Worm (Caenorhabditis elegans) whole organism, L1 larva: ENCODE measurements around the gene eri-12.
A peak's percentile ranks its signal among the peaks of the same experiment; 100 is the strongest.

Experiments used
- C04F5.9 ChIP-seq: sonication (generic microtip); optimal IDR thresholded peaks from 2 replicates; lab custom pipeline; 2016; ENCODE audit warnings: missing genetic modification characterization, missing compliant biosample characterization
- C16A3.4 ChIP-seq: fragments of 150-350 bp; optimal IDR thresholded peaks from 2 replicates; lab custom pipeline; 2014; ENCODE audit warnings: missing biosample characterization, missing genetic modification characterization
- Y116A8C.19 ChIP-seq: sonication (generic microtip); optimal IDR thresholded peaks from 2 replicates; lab custom pipeline; 2016; ENCODE audit warnings: missing compliant biosample characterization, missing genetic modification characterization, borderline replicate concordance
- alr-1 ChIP-seq: fragments of 200-800 bp; sonication (Bioruptor generic); optimal IDR thresholded peaks from 2 replicates; lab custom pipeline; 2018; ENCODE audit warnings: borderline replicate concordance, mild to moderate bottlenecking, missing genetic modification characterization, missing compliant biosample characterization
- blmp-1 ChIP-seq: fragments of 150-350 bp; optimal IDR thresholded peaks from 2 replicates; lab custom pipeline; 2014; ENCODE audit warnings: missing biosample characterization, missing genetic modification characterization
- ceh-8 ChIP-seq: fragments of 200-800 bp; sonication (Bioruptor generic); optimal IDR thresholded peaks from 2 replicates; lab custom pipeline; 2018; ENCODE audit warnings: mild to moderate bottlenecking, missing genetic modification characterization, moderate library complexity, missing compliant biosample characterization
- ceh-88 ChIP-seq: fragments of 200-800 bp; sonication (Bioruptor generic); IDR thresholded peaks from 2 replicates; pipeline ENCODE4 v1.3.6; 2022; ENCODE audit warnings: missing genetic modification characterization, missing compliant biosample characterization
- dpl-1 ChIP-seq, 3 experiments: fragments of 150-350 bp in 2 of 3; sonication (generic microtip) in 1 of 3; optimal IDR thresholded peaks; 2 replicates each; lab custom pipeline; 2014 to 2017; ENCODE audit warnings: missing biosample characterization in 3 of 3, missing genetic modification characterization in 3 of 3, missing genetic modification reagents in 3 of 3
- dsc-1 ChIP-seq: sonication (generic microtip); optimal IDR thresholded peaks from 2 replicates; lab custom pipeline; 2016; ENCODE audit warnings: mild to moderate bottlenecking, missing genetic modification characterization, missing compliant biosample characterization
- efl-1 ChIP-seq, 4 experiments: fragments of 150-350 bp; optimal IDR thresholded peaks in 3 of 4; peaks in 1 of 4; 1 replicate in 1 of 4; 2 replicates in 3 of 4; lab custom pipeline; 2014; ENCODE audit warnings: missing biosample characterization in 2 of 4, missing genetic modification characterization in 2 of 4, missing genetic modification reagents in 2 of 4
- egl-27 ChIP-seq, 2 experiments: fragments of 150-350 bp in 1 of 2; sonication (generic microtip); optimal IDR thresholded peaks; 3 replicates each; lab custom pipeline; 2017 to 2018; ENCODE audit warnings: missing biosample characterization in 2 of 2, missing genetic modification characterization in 2 of 2, missing genetic modification reagents in 2 of 2
- elt-2 ChIP-seq: sonication (generic microtip); optimal IDR thresholded peaks from 2 replicates; lab custom pipeline; 2016; ENCODE audit warnings: missing genetic modification characterization, mild to moderate bottlenecking, inconsistent platforms, missing compliant biosample characterization, missing genetic modification reagents
- ets-5 ChIP-seq: fragments of 200-800 bp; sonication (Bioruptor generic); IDR thresholded peaks from 2 replicates; pipeline ENCODE4 v1.3.6; 2022; ENCODE audit warnings: missing genetic modification characterization, missing compliant biosample characterization
- fkh-10 ChIP-seq: sonication (generic microtip); optimal IDR thresholded peaks from 2 replicates; lab custom pipeline; 2017; ENCODE audit warnings: missing biosample characterization, missing genetic modification reagents, missing genetic modification characterization
- fkh-4 ChIP-seq: sonication (generic microtip); optimal IDR thresholded peaks from 2 replicates; lab custom pipeline; 2016; ENCODE audit warnings: missing compliant biosample characterization, missing genetic modification characterization, borderline replicate concordance
- fkh-8 ChIP-seq: sonication (generic microtip); optimal IDR thresholded peaks from 2 replicates; lab custom pipeline; 2016; ENCODE audit warnings: mild to moderate bottlenecking, missing genetic modification characterization, missing compliant biosample characterization
- fos-1 ChIP-seq: fragments of 150-350 bp; optimal IDR thresholded peaks from 2 replicates; lab custom pipeline; 2014; ENCODE audit warnings: missing biosample characterization, missing genetic modification characterization
- grh-1 ChIP-seq: fragments of 200-800 bp; sonication (Bioruptor generic); IDR thresholded peaks from 2 replicates; pipeline ENCODE4 v1.3.6; 2022; ENCODE audit warnings: missing genetic modification reagents, missing genetic modification characterization, missing compliant biosample characterization
- hlh-17 ChIP-seq: fragments of 200-800 bp; sonication (Bioruptor generic); optimal IDR thresholded peaks from 2 replicates; lab custom pipeline; 2018; ENCODE audit warnings: missing genetic modification characterization, mild to moderate bottlenecking, missing compliant biosample characterization, moderate library complexity, borderline replicate concordance
- hpl-2 ChIP-seq: fragments of 150-350 bp; optimal IDR thresholded peaks from 2 replicates; lab custom pipeline; 2014; ENCODE audit warnings: missing biosample characterization, missing genetic modification reagents, missing genetic modification characterization
- isw-1 ChIP-seq: fragments of 200-800 bp; sonication (Bioruptor generic); IDR thresholded peaks from 2 replicates; pipeline ENCODE4 v1.3.6; 2022; ENCODE audit warnings: missing genetic modification characterization, missing compliant biosample characterization
- jun-1 ChIP-seq: fragments of 150-350 bp; optimal IDR thresholded peaks from 2 replicates; lab custom pipeline; 2014; ENCODE audit warnings: missing biosample characterization, missing genetic modification reagents, missing genetic modification characterization
- lin-13 ChIP-seq: fragments of 150-350 bp; optimal IDR thresholded peaks from 2 replicates; lab custom pipeline; 2014; ENCODE audit warnings: missing biosample characterization, missing genetic modification reagents, missing genetic modification characterization
- lin-14 ChIP-seq: fragments of 200-800 bp; sonication (Bioruptor generic); optimal IDR thresholded peaks from 2 replicates; lab custom pipeline; 2018; ENCODE audit warnings: mild to moderate bottlenecking, missing genetic modification characterization, moderate library complexity, missing compliant biosample characterization
- lin-15B ChIP-seq: fragments of 150-350 bp; sonication (generic microtip); optimal IDR thresholded peaks from 3 replicates; lab custom pipeline; 2014; ENCODE audit warnings: missing biosample characterization, missing genetic modification characterization
- lin-35 ChIP-seq, 2 experiments: fragments of 150-350 bp; optimal IDR thresholded peaks; 2 replicates each; lab custom pipeline; 2014; ENCODE audit warnings: missing biosample characterization in 2 of 2, missing genetic modification characterization in 2 of 2, missing genetic modification reagents in 2 of 2
- mab-9 ChIP-seq: fragments of 200-800 bp; sonication (Bioruptor generic); IDR thresholded peaks from 2 replicates; pipeline ENCODE4 v1.3.6; 2022; ENCODE audit warnings: missing genetic modification reagents, missing genetic modification characterization, missing compliant biosample characterization
- mdl-1 ChIP-seq, 2 experiments: fragments of 150-350 bp; optimal IDR thresholded peaks; 2 replicates each; lab custom pipeline; 2014 to 2017; ENCODE audit warnings: missing biosample characterization in 2 of 2, missing genetic modification characterization in 2 of 2, inconsistent platforms in 1 of 2
- mef-2 ChIP-seq: fragments of 150-350 bp; optimal IDR thresholded peaks from 2 replicates; lab custom pipeline; 2014; ENCODE audit warnings: missing biosample characterization, missing genetic modification characterization
- nhr-11 ChIP-seq: fragments of 150-350 bp; optimal IDR thresholded peaks from 2 replicates; lab custom pipeline; 2014; ENCODE audit warnings: missing biosample characterization, missing genetic modification characterization
- nhr-19 ChIP-seq: fragments of 200-800 bp; sonication (Bioruptor generic); conservative IDR thresholded peaks from 2 replicates; pipeline ENCODE4 v1.3.6; 2022; ENCODE audit warnings: missing genetic modification characterization, missing compliant biosample characterization
- nhr-71 ChIP-seq: sonication (generic microtip); optimal IDR thresholded peaks from 2 replicates; lab custom pipeline; 2016; ENCODE audit warnings: mild to moderate bottlenecking, missing genetic modification characterization, moderate library complexity, missing compliant biosample characterization
- nhr-76 ChIP-seq: sonication (generic microtip); optimal IDR thresholded peaks from 2 replicates; lab custom pipeline; 2017; ENCODE audit warnings: missing biosample characterization, missing genetic modification characterization
- nhr-77 ChIP-seq: fragments of 150-350 bp; optimal IDR thresholded peaks from 2 replicates; lab custom pipeline; 2014; ENCODE audit warnings: missing biosample characterization, missing genetic modification characterization
- nhr-84 ChIP-seq: sonication (generic microtip); optimal IDR thresholded peaks from 2 replicates; lab custom pipeline; 2017; ENCODE audit warnings: missing biosample characterization, missing genetic modification characterization
- skn-1 ChIP-seq: fragments of 150-350 bp; optimal IDR thresholded peaks from 2 replicates; lab custom pipeline; 2014; ENCODE audit warnings: missing biosample characterization, missing genetic modification characterization
- tbx-2 ChIP-seq: sonication (generic microtip); optimal IDR thresholded peaks from 2 replicates; lab custom pipeline; 2016; ENCODE audit warnings: missing genetic modification characterization, missing compliant biosample characterization
- unc-130 ChIP-seq: fragments of 150-350 bp; optimal IDR thresholded peaks from 2 replicates; lab custom pipeline; 2017; ENCODE audit warnings: missing biosample characterization, missing genetic modification characterization, inconsistent platforms
- unc-30 ChIP-seq: sonication (generic microtip); optimal IDR thresholded peaks from 2 replicates; lab custom pipeline; 2017; ENCODE audit warnings: missing biosample characterization, missing genetic modification characterization
- unc-98 ChIP-seq: fragments of 200-800 bp; sonication (Bioruptor generic); IDR thresholded peaks from 2 replicates; pipeline ENCODE4 v1.3.6; 2022; ENCODE audit warnings: missing genetic modification characterization, missing compliant biosample characterization
- xbp-1 ChIP-seq: sonication (generic microtip); optimal IDR thresholded peaks from 2 replicates; lab custom pipeline; 2016; ENCODE audit warnings: missing genetic modification characterization, missing compliant biosample characterization
- zag-1 ChIP-seq: fragments of 150-350 bp; optimal IDR thresholded peaks from 2 replicates; lab custom pipeline; 2014; ENCODE audit warnings: missing biosample characterization, missing genetic modification characterization
- ztf-11 ChIP-seq, 2 experiments: sonication (generic microtip); optimal IDR thresholded peaks; 2 replicates each; lab custom pipeline; 2016 to 2017; ENCODE audit warnings: missing genetic modification characterization in 2 of 2, missing biosample characterization in 1 of 2, missing compliant biosample characterization in 1 of 2

The eri-12 gene

DNA sequence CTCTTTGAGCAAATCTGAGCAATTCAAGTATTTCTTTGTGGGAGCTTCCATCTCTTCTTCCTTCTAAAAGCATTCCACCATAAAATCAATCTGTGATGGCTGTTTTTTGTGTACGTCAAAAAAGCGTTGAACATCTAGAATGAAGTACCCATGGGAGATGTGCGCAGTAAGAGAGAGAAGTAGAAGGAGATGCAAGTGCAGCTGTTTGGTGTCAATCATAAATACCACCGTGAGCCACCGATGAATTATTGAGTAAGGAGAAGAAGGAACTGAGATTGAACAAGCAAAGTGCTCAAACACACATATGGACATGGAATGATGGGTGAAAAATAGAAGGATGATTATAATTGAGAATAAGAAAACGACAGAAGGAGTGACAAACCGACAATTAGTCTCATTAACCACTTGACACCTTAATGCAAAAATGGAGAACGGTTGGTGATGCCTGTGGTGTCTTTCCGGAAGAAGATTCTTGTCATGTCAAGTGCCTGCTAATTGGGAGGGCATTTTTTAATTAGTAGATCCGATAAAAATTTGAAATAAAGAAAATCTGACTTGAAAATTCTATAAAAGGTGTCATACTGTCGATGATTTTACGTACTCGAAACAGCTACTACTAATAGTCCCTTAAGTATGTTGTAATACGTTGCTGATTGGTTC lies 35.6 kb downstream of the eri-12 start:
- TF ChIP-seq lin-14 = peak; percentile 10
- TF ChIP-seq Y116A8C.19 (tag; lab: Kevin White, UChicago) = no peak

DNA sequence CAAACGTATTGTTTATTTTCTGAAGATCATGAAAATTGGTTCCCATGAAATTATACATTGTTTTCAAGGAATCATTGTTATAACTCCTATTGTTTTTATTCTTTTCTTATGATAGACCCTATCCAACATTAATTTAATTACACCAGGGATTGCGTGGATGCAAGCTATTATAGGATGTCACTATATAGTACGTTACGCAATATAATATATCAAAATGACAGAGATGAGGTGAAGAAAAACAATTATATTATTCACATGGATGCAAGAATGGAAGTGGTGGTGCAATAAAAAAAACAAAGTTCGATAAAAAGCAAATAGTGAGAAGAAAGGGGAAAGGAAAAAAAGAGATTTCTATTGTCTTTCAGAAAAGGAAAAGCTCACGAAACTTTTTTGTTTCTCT lies 36.7 kb downstream of the eri-12 start:
- TF ChIP-seq efl-1 (optimal IDR thresholded peaks at IDR 0.05; lab: Kevin White, UChicago) (no peak), efl-1 (GFP tag; optimal IDR thresholded peaks at IDR 0.05 in 1 of 2; lab: Kevin White, UChicago) (peak in 1 of 2 experiments; percentile 14), unc-98 (GFP tag; lab: Robert Waterston, UW) (no peak), nhr-11 (no peak), zag-1 (no peak)

DNA sequence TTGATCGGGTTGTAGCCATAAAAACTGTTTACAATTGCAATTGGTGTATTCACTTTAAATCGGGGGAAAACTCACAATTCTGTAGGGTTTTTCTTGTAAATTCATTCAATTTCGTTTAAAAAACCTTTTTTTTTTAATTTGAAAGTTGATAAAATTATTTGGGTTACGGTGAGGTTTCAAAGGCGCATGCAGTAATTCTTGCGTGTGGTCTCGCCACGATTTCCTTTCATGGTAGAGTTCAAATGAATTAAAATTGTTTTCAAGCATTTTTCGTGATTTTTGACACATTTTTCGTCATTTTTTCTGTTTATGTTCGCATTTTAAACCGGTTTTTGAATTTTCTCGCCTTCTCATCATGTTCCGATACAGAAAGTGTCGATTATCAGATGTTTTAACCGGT lies 38.0 kb downstream of the eri-12 start:
- TF ChIP-seq efl-1 (optimal IDR thresholded peaks at IDR 0.05; lab: Kevin White, UChicago) (no peak), efl-1 (GFP tag; optimal IDR thresholded peaks at IDR 0.05 in 1 of 2; lab: Kevin White, UChicago) (peak in 1 of 2 experiments; percentile 46), fos-1 (tag; lab: Kevin White, UChicago) (no peak), egl-27 (tag; optimal IDR thresholded peaks at IDR 0.05; lab: Kevin White, UChicago) (no peak), alr-1 (no peak), ceh-88 (GFP tag; lab: Robert Waterston, UW) (no peak), mdl-1 (tag; optimal IDR thresholded peaks at IDR 0.05; lab: Kevin White, UChicago) (no peak)

DNA sequence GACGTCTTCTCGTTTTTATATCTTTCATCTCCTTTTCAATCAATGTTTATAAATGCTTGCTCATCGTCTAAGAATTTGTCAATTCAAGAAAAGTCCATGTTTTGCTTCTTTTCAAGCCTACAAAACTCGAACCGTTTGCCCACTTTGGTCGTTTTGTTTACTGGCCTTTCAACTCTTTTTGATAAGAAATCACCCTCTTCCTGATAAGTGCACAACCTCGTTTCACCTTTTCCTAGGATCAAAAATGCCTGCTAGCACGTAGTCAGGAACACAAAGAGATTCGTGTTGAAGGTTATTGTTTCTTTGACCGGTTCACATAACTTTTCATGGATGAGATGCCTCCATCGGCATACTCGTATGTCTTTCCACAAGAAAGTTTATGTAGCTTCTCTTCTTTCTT lies 40.0 kb downstream of the eri-12 start:
- TF ChIP-seq ztf-11 (tag; optimal IDR thresholded peaks at IDR 0.05; lab: Kevin White, UChicago) (no peak), alr-1 (no peak), C16A3.4 (tag; lab: Kevin White, UChicago) (no peak), blmp-1 (no peak), nhr-84 (tag; lab: Kevin White, UChicago) (no peak), jun-1 (tag; lab: Kevin White, UChicago) (no peak), ceh-8 (GFP tag; lab: Kevin White, UChicago) (no peak), lin-14 (no peak), isw-1 (GFP tag; lab: Robert Waterston, UW) (no peak), skn-1 (no peak), xbp-1 (no peak), mab-9 (GFP tag; lab: Robert Waterston, UW) (no peak), unc-98 (GFP tag; lab: Robert Waterston, UW) (no peak), nhr-77 (tag; lab: Kevin White, UChicago) (no peak), C04F5.9 (no peak), lin-13 (GFP tag; lab: Kevin White, UChicago) (no peak), fkh-10 (GFP tag; lab: Kevin White, UChicago) (no peak), Y116A8C.19 (tag; lab: Kevin White, UChicago) (no peak)

DNA sequence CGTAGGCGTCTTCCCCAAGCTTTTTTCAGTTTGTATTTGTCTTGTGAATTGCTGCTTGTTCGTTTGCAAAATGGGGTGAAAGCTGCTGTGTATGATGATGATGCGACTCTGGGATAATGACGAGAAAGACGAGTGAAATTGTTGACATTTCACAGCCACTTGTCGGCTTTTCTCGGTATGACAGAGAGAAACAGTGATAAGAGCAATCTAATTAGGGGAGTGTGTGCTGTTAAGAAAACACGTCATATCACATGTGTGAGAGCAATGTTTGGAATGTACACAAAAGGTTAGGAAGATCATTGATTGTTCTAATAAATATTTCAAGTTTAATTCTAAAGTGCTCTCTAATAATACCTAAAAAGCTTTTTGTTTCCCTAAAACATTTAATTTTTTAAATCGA lies 41.0 kb downstream of the eri-12 start:
- TF ChIP-seq fkh-4 (tag; lab: Kevin White, UChicago) = no peak
- TF ChIP-seq fos-1 (tag; lab: Kevin White, UChicago) = no peak
- no peak for TF ChIP-seq unc-30 (tag; lab: Kevin White, UChicago)
- TF ChIP-seq hlh-17 (GFP tag; lab: Kevin White, UChicago) = no peak
- no peak for TF ChIP-seq mef-2
- no peak for TF ChIP-seq hpl-2 (GFP tag; lab: Kevin White, UChicago)
- no peak for TF ChIP-seq ceh-8 (GFP tag; lab: Kevin White, UChicago)
- no peak for TF ChIP-seq lin-15B
- TF ChIP-seq nhr-19 (GFP tag; lab: Robert Waterston, UW) = no peak
- no peak for TF ChIP-seq grh-1 (GFP tag; lab: Robert Waterston, UW)
- TF ChIP-seq dpl-1 (GFP tag; optimal IDR thresholded peaks at IDR 0.05; lab: Kevin White, UChicago) = no peak
- peak; percentile 2 for TF ChIP-seq jun-1 (tag; lab: Kevin White, UChicago)
- no peak for TF ChIP-seq tbx-2
- no peak for TF ChIP-seq fkh-8 (tag; lab: Kevin White, UChicago)
- TF ChIP-seq lin-35 (GFP tag; optimal IDR thresholded peaks at IDR 0.05; lab: Kevin White, UChicago) = peak in 1 of 2 experiments; percentile 5
- TF ChIP-seq nhr-71 = peak; percentile 18
- TF ChIP-seq unc-130 (tag; lab: Kevin White, UChicago) = no peak
- no peak for TF ChIP-seq Y116A8C.19 (tag; lab: Kevin White, UChicago)
- peak; percentile 71 for TF ChIP-seq elt-2
- TF ChIP-seq nhr-76 (tag; lab: Kevin White, UChicago) = no peak
- TF ChIP-seq efl-1 (optimal IDR thresholded peaks at IDR 0.05; lab: Kevin White, UChicago) = no peak
- peak in 1 of 2 experiments; percentile 16 for TF ChIP-seq efl-1 (GFP tag; optimal IDR thresholded peaks at IDR 0.05 in 1 of 2; lab: Kevin White, UChicago)
- no peak for TF ChIP-seq dsc-1 (tag; lab: Kevin White, UChicago)
- TF ChIP-seq ets-5 (GFP tag; lab: Robert Waterston, UW) = no peak
- no peak for TF ChIP-seq xbp-1
